Worm (Caenorhabditis elegans): Measurements from ENCODE around the gene inx-1.

ce11 chrX:6902958-6903357 is 53.2 kb downstream of the inx-1 start:
- no peak for TF ChIP-seq Y79H2A.3 (GFP tag; conservative IDR thresholded peaks at IDR 0.05)
- TF ChIP-seq tlf-1 (GFP tag; optimal IDR thresholded peaks at IDR 0.05), result peak; percentile 12
